Worm (Caenorhabditis elegans) whole organism, late embryonic: ENCODE results near the gene C24H10.3.

Source experiments
- F13H6.1 ChIP-seq: sonication (generic microtip); optimal IDR thresholded peaks from 2 replicates; lab custom pipeline; 2016; ENCODE audit warnings: missing genetic modification characterization, missing compliant biosample characterization
- K02D7.2 ChIP-seq: sonication (generic microtip); optimal IDR thresholded peaks from 2 replicates; lab custom pipeline; 2017; ENCODE audit warnings: mild to moderate bottlenecking, missing genetic modification characterization, missing compliant biosample characterization
- Y22D7AL.16 ChIP-seq: sonication (generic microtip); optimal IDR thresholded peaks from 2 replicates; lab custom pipeline; 2016; ENCODE audit warnings: missing genetic modification characterization, missing compliant biosample characterization
- ahr-1 ChIP-seq: sonication (generic microtip); optimal IDR thresholded peaks from 2 replicates; lab custom pipeline; 2016; ENCODE audit warnings: missing genetic modification characterization, missing compliant biosample characterization
- ceh-14 ChIP-seq: sonication (generic microtip); optimal IDR thresholded peaks from 2 replicates; lab custom pipeline; 2016; ENCODE audit warnings: missing genotype, missing genetic modification characterization, missing compliant biosample characterization
- ceh-18 ChIP-seq: sonication (generic microtip); optimal IDR thresholded peaks from 2 replicates; lab custom pipeline; 2016; ENCODE audit warnings: missing genetic modification characterization, missing compliant biosample characterization
- ceh-19 ChIP-seq: fragments of 200-800 bp; sonication (Bioruptor generic); optimal IDR thresholded peaks from 2 replicates; lab custom pipeline; 2018; ENCODE audit warnings: mild to moderate bottlenecking, missing genetic modification characterization, missing compliant biosample characterization
- ceh-2 ChIP-seq: sonication (generic microtip); optimal IDR thresholded peaks from 2 replicates; lab custom pipeline; 2016; ENCODE audit warnings: missing genotype, missing genetic modification characterization, missing compliant biosample characterization
- ceh-22 ChIP-seq: sonication (generic microtip); optimal IDR thresholded peaks from 2 replicates; lab custom pipeline; 2017; ENCODE audit warnings: missing biosample characterization, missing genetic modification characterization
- ceh-24 ChIP-seq: sonication (generic microtip); optimal IDR thresholded peaks from 2 replicates; lab custom pipeline; 2016; ENCODE audit warnings: mild to moderate bottlenecking, missing genetic modification characterization, missing compliant biosample characterization
- ceh-30 ChIP-seq: fragments of 150-350 bp; optimal IDR thresholded peaks from 2 replicates; lab custom pipeline; 2014; ENCODE audit warnings: missing biosample characterization, missing genetic modification characterization
- ceh-31 ChIP-seq: sonication (generic microtip); optimal IDR thresholded peaks from 2 replicates; lab custom pipeline; 2016; ENCODE audit warnings: missing genetic modification characterization, missing compliant biosample characterization
- ceh-34 ChIP-seq: sonication (generic microtip); optimal IDR thresholded peaks from 2 replicates; lab custom pipeline; 2016; ENCODE audit warnings: mild to moderate bottlenecking, missing genetic modification characterization, missing compliant biosample characterization
- ceh-48 ChIP-seq: sonication (generic microtip); optimal IDR thresholded peaks from 2 replicates; lab custom pipeline; 2016; ENCODE audit warnings: missing genetic modification characterization, inconsistent platforms, missing compliant biosample characterization
- ceh-6 ChIP-seq: fragments of 200-800 bp; sonication (Bioruptor generic); optimal IDR thresholded peaks from 2 replicates; lab custom pipeline; 2018; ENCODE audit warnings: mild to moderate bottlenecking, missing genetic modification characterization, missing compliant biosample characterization
- ceh-9 ChIP-seq: sonication (generic microtip); optimal IDR thresholded peaks from 2 replicates; lab custom pipeline; 2016; ENCODE audit warnings: mild to moderate bottlenecking, missing genetic modification characterization, inconsistent platforms, missing compliant biosample characterization
- che-1 ChIP-seq: sonication (generic microtip); optimal IDR thresholded peaks from 2 replicates; lab custom pipeline; 2016; ENCODE audit warnings: mild to moderate bottlenecking, missing genetic modification characterization, missing compliant biosample characterization
- dmd-4 ChIP-seq: sonication (generic microtip); optimal IDR thresholded peaks from 2 replicates; lab custom pipeline; 2016; ENCODE audit warnings: borderline replicate concordance, missing genetic modification characterization, missing compliant biosample characterization
- dve-1 ChIP-seq: sonication (generic microtip); optimal IDR thresholded peaks from 2 replicates; lab custom pipeline; 2017; ENCODE audit warnings: antibody characterized with exemption, mild to moderate bottlenecking, missing genetic modification characterization, missing compliant biosample characterization
- elt-2 ChIP-seq: sonication (generic microtip); optimal IDR thresholded peaks from 2 replicates; lab custom pipeline; 2016; ENCODE audit warnings: missing genetic modification reagents, missing genetic modification characterization, missing compliant biosample characterization
- elt-4 ChIP-seq: sonication (generic microtip); optimal IDR thresholded peaks from 2 replicates; lab custom pipeline; 2016; ENCODE audit warnings: missing genetic modification characterization, missing compliant biosample characterization
- eyg-1 ChIP-seq: sonication (generic microtip); optimal IDR thresholded peaks from 2 replicates; lab custom pipeline; 2016; ENCODE audit warnings: missing genotype, missing genetic modification characterization, missing compliant biosample characterization
- fax-1 ChIP-seq: sonication (generic microtip); optimal IDR thresholded peaks from 2 replicates; lab custom pipeline; 2016; ENCODE audit warnings: missing genotype, missing genetic modification characterization, missing compliant biosample characterization
- fkh-6 ChIP-seq: sonication (generic microtip); optimal IDR thresholded peaks from 2 replicates; lab custom pipeline; 2016; ENCODE audit warnings: missing genetic modification characterization, missing compliant biosample characterization
- gmeb-2 ChIP-seq: sonication (generic microtip); optimal IDR thresholded peaks from 2 replicates; lab custom pipeline; 2016; ENCODE audit warnings: missing genetic modification characterization, inconsistent platforms, missing compliant biosample characterization
- hlh-15 ChIP-seq: sonication (generic microtip); optimal IDR thresholded peaks from 2 replicates; lab custom pipeline; 2016; ENCODE audit warnings: missing genetic modification characterization, missing compliant biosample characterization
- hlh-30 ChIP-seq: sonication (generic microtip); optimal IDR thresholded peaks from 2 replicates; lab custom pipeline; 2017; ENCODE audit warnings: antibody characterized with exemption, missing genetic modification characterization, missing compliant biosample characterization; ENCODE audit not compliant: insufficient read depth
- hlh-6 ChIP-seq: sonication (generic microtip); optimal IDR thresholded peaks from 2 replicates; lab custom pipeline; 2016; ENCODE audit warnings: missing genotype, missing genetic modification characterization, missing compliant biosample characterization
- lin-11 ChIP-seq: fragments of 200-800 bp; sonication (Bioruptor generic); optimal IDR thresholded peaks from 2 replicates; lab custom pipeline; 2018; ENCODE audit warnings: mild to moderate bottlenecking, missing genetic modification characterization, missing compliant biosample characterization
- madf-2 ChIP-seq: sonication (generic microtip); optimal IDR thresholded peaks from 2 replicates; lab custom pipeline; 2017; ENCODE audit warnings: missing genetic modification characterization, missing compliant biosample characterization
- nfya-1 ChIP-seq: sonication (generic microtip); optimal IDR thresholded peaks from 2 replicates; lab custom pipeline; 2017; ENCODE audit warnings: missing genetic modification characterization, mild to moderate bottlenecking, missing compliant biosample characterization, antibody characterized with exemption, moderate library complexity
- nhr-11 ChIP-seq: fragments of 150-350 bp; optimal IDR thresholded peaks from 2 replicates; lab custom pipeline; 2014; ENCODE audit warnings: missing biosample characterization, missing genetic modification characterization
- nhr-232 ChIP-seq: sonication (generic microtip); optimal IDR thresholded peaks from 2 replicates; lab custom pipeline; 2016; ENCODE audit warnings: missing genetic modification characterization, missing compliant biosample characterization
- pax-1 ChIP-seq: fragments of 150-350 bp; optimal IDR thresholded peaks from 2 replicates; lab custom pipeline; 2014; ENCODE audit warnings: missing biosample characterization, missing genetic modification characterization
- pha-2 ChIP-seq: sonication (generic microtip); optimal IDR thresholded peaks from 2 replicates; lab custom pipeline; 2017; ENCODE audit warnings: mild to moderate bottlenecking, missing genetic modification characterization, missing compliant biosample characterization
- ref-2 ChIP-seq: sonication (generic microtip); optimal IDR thresholded peaks from 2 replicates; lab custom pipeline; 2016; ENCODE audit warnings: missing genetic modification characterization, missing compliant biosample characterization
- rnt-1 ChIP-seq: sonication (generic microtip); optimal IDR thresholded peaks from 2 replicates; lab custom pipeline; 2016; ENCODE audit warnings: missing genetic modification characterization, missing compliant biosample characterization
- sdc-2 ChIP-seq: sonication (generic microtip); optimal IDR thresholded peaks from 2 replicates; lab custom pipeline; 2016; ENCODE audit warnings: missing genotype, missing genetic modification characterization, missing compliant biosample characterization
- sox-4 ChIP-seq: sonication (generic microtip); optimal IDR thresholded peaks from 2 replicates; lab custom pipeline; 2017; ENCODE audit warnings: mild to moderate bottlenecking, missing genetic modification characterization, inconsistent platforms, missing compliant biosample characterization
- syd-9 ChIP-seq: sonication (generic microtip); optimal IDR thresholded peaks from 2 replicates; lab custom pipeline; 2016; ENCODE audit warnings: mild to moderate bottlenecking, missing genetic modification characterization, moderate library complexity, missing compliant biosample characterization
- tbx-7 ChIP-seq: sonication (generic microtip); optimal IDR thresholded peaks from 2 replicates; lab custom pipeline; 2016; ENCODE audit warnings: missing genotype, missing genetic modification characterization, missing compliant biosample characterization
- ttx-3 ChIP-seq: sonication (generic microtip); optimal IDR thresholded peaks from 2 replicates; lab custom pipeline; 2016; ENCODE audit warnings: missing genetic modification reagents, missing genetic modification characterization, missing compliant biosample characterization
- unc-42 ChIP-seq: sonication (generic microtip); optimal IDR thresholded peaks from 2 replicates; lab custom pipeline; 2016; ENCODE audit warnings: missing genotype, missing genetic modification characterization, missing compliant biosample characterization
- unc-55 ChIP-seq: sonication (generic microtip); optimal IDR thresholded peaks from 2 replicates; lab custom pipeline; 2017; ENCODE audit warnings: missing biosample characterization, missing genetic modification reagents, missing genetic modification characterization
- unc-86 ChIP-seq: sonication (generic microtip); optimal IDR thresholded peaks from 2 replicates; lab custom pipeline; 2016; ENCODE audit warnings: missing genetic modification characterization, missing compliant biosample characterization

C24H10.3 gene

ce11 chrX:5085465-5085864 lies 24.6 kb downstream of the C24H10.3 start (continued):
- TF ChIP-seq K02D7.2 (peak; percentile 95), hlh-15 (tag; lab: Kevin White, UChicago) (peak; percentile 88), F13H6.1 (tag; lab: Kevin White, UChicago) (peak; percentile 96), dve-1 (tag; lab: Kevin White, UChicago) (peak; percentile 94), nfya-1 (tag; lab: Kevin White, UChicago) (peak; percentile 85), ceh-24 (tag; lab: Kevin White, UChicago) (peak; percentile 87), pax-1 (tag; lab: Kevin White, UChicago) (peak; percentile 5), tbx-7 (tag; lab: Kevin White, UChicago) (peak; percentile 49), ref-2 (tag; lab: Kevin White, UChicago) (peak; percentile 94), hlh-6 (tag; lab: Kevin White, UChicago) (peak; percentile 95), sdc-2 (tag; lab: Kevin White, UChicago) (peak; percentile 91), ceh-9 (tag; lab: Kevin White, UChicago) (peak; percentile 83), elt-4 (tag; lab: Kevin White, UChicago) (peak; percentile 74), nhr-11 (tag; lab: Kevin White, UChicago) (no peak), unc-86 (tag; lab: Kevin White, UChicago) (peak; percentile 94), ceh-14 (tag; lab: Kevin White, UChicago) (peak; percentile 97), fax-1 (tag; lab: Kevin White, UChicago) (peak; percentile 92), Y22D7AL.16 (tag; lab: Kevin White, UChicago) (peak; percentile 95), ceh-18 (peak; percentile 95), fkh-6 (tag; lab: Kevin White, UChicago) (peak; percentile 93), elt-2 (tag; lab: Kevin White, UChicago) (peak; percentile 97), pha-2 (peak; percentile 95), ceh-19 (GFP tag; lab: Kevin White, UChicago) (peak; percentile 97), unc-42 (peak; percentile 92), eyg-1 (tag; lab: Kevin White, UChicago) (peak; percentile 88), ceh-34 (tag; lab: Kevin White, UChicago) (peak; percentile 96), madf-2 (tag; lab: Kevin White, UChicago) (peak; percentile 92), ahr-1 (tag; lab: Kevin White, UChicago) (peak; percentile 73), ceh-31 (tag; lab: Kevin White, UChicago) (peak; percentile 91), lin-11 (tag; lab: Kevin White, UChicago) (peak; percentile 92), ceh-48 (tag; lab: Kevin White, UChicago) (peak; percentile 89), gmeb-2 (tag; lab: Kevin White, UChicago) (peak; percentile 97), che-1 (tag; lab: Kevin White, UChicago) (peak; percentile 92), ceh-30 (tag; lab: Kevin White, UChicago) (peak; percentile 94), sox-4 (tag; lab: Kevin White, UChicago) (peak; percentile 96), ceh-2 (tag; lab: Kevin White, UChicago) (peak; percentile 89)

ce11 chrX:5086212-5086611 lies 25.4 kb downstream of the C24H10.3 start:
- TF ChIP-seq ttx-3 (no peak), unc-42 (no peak), rnt-1 (tag; lab: Kevin White, UChicago) (no peak), hlh-30 (no peak), dve-1 (tag; lab: Kevin White, UChicago) (no peak), nhr-232 (tag; lab: Kevin White, UChicago) (no peak), unc-55 (no peak), elt-4 (tag; lab: Kevin White, UChicago) (no peak), ceh-48 (tag; lab: Kevin White, UChicago) (no peak), ceh-22 (tag; lab: Kevin White, UChicago) (no peak), syd-9 (tag; lab: Kevin White, UChicago) (no peak), dmd-4 (no peak), pax-1 (tag; lab: Kevin White, UChicago) (no peak), ceh-6 (GFP tag; lab: Kevin White, UChicago) (no peak)
